Worm (Caenorhabditis elegans) whole organism, L2 larva: ENCODE measurements around the gene act-2.
"Not testable (repeated sequence)": the region's sequence is repeated elsewhere in the genome, so short reads cannot be mapped to it uniquely, and the experiment has no call there.

ENCODE experiments used
- C34F6.9 ChIP-seq: fragments of 150-350 bp; optimal IDR thresholded peaks from 2 replicates; lab custom pipeline; 2014; ENCODE audit warnings: missing biosample characterization, missing genetic modification characterization
- F13H6.1 ChIP-seq: sonication (generic microtip); optimal IDR thresholded peaks from 2 replicates; lab custom pipeline; 2016; ENCODE audit warnings: missing genetic modification characterization, missing compliant biosample characterization
- R02D3.7 ChIP-seq: fragments of 150-350 bp; optimal IDR thresholded peaks from 2 replicates; lab custom pipeline; 2014; ENCODE audit warnings: missing biosample characterization, missing genetic modification characterization
- Y55F3AM.14 ChIP-seq: fragments of 200-800 bp; sonication (Bioruptor generic); optimal IDR thresholded peaks from 2 replicates; lab custom pipeline; 2018; ENCODE audit warnings: mild to moderate bottlenecking, missing genetic modification characterization, missing compliant biosample characterization
- alr-1 ChIP-seq: fragments of 150-350 bp; optimal IDR thresholded peaks from 2 replicates; lab custom pipeline; 2014; ENCODE audit warnings: missing biosample characterization, missing genetic modification characterization
- aly-2 ChIP-seq: fragments of 150-350 bp; optimal IDR thresholded peaks from 2 replicates; lab custom pipeline; 2014; ENCODE audit warnings: missing biosample characterization, missing genetic modification characterization
- ama-1 ChIP-seq: fragments of 150-350 bp; optimal IDR thresholded peaks from 2 replicates; lab custom pipeline; 2018; ENCODE audit warnings: inconsistent platforms
- blmp-1 ChIP-seq: sonication (generic microtip); optimal IDR thresholded peaks from 2 replicates; lab custom pipeline; 2017; ENCODE audit warnings: missing genetic modification characterization, mild to moderate bottlenecking, missing compliant biosample characterization, antibody characterized with exemption, moderate library complexity; ENCODE audit not compliant: insufficient read depth
- ceh-16 ChIP-seq: fragments of 150-350 bp; optimal IDR thresholded peaks from 2 replicates; lab custom pipeline; 2014; ENCODE audit warnings: missing biosample characterization, missing genetic modification characterization
- crh-2 ChIP-seq: sonication (generic microtip); optimal IDR thresholded peaks from 2 replicates; lab custom pipeline; 2017; ENCODE audit warnings: missing biosample characterization, missing genetic modification characterization
- egl-27 ChIP-seq: sonication (generic microtip); optimal IDR thresholded peaks from 3 replicates; lab custom pipeline; 2017; ENCODE audit warnings: missing biosample characterization, missing genetic modification reagents, missing genetic modification characterization
- elt-3 ChIP-seq: sonication (generic microtip); optimal IDR thresholded peaks from 2 replicates; lab custom pipeline; 2017; ENCODE audit warnings: missing biosample characterization, missing genetic modification characterization
- fos-1 ChIP-seq: fragments of 150-350 bp; optimal IDR thresholded peaks from 2 replicates; lab custom pipeline; 2014; ENCODE audit warnings: missing biosample characterization, missing genetic modification characterization
- gmeb-1 ChIP-seq: fragments of 150-350 bp; optimal IDR thresholded peaks from 2 replicates; lab custom pipeline; 2014; ENCODE audit warnings: missing biosample characterization, missing genetic modification characterization
- lin-11 ChIP-seq: fragments of 150-350 bp; sonication (generic microtip); optimal IDR thresholded peaks from 2 replicates; lab custom pipeline; 2014; ENCODE audit warnings: missing biosample characterization, missing genetic modification characterization, inconsistent platforms, mixed read lengths
- lin-13 ChIP-seq: fragments of 150-350 bp; optimal IDR thresholded peaks from 2 replicates; lab custom pipeline; 2014; ENCODE audit warnings: missing biosample characterization, missing genetic modification reagents, missing genetic modification characterization
- lin-39 ChIP-seq: fragments of 150-350 bp; optimal IDR thresholded peaks from 2 replicates; lab custom pipeline; 2014; ENCODE audit warnings: missing biosample characterization, missing genetic modification reagents, missing genetic modification characterization
- lsy-2 ChIP-seq, 2 experiments: fragments of 150-350 bp in 1 of 2; sonication (generic microtip) in 1 of 2; optimal IDR thresholded peaks; 2 replicates each; lab custom pipeline; 2014 to 2017; ENCODE audit warnings: missing biosample characterization in 2 of 2, missing genetic modification characterization in 2 of 2
- mab-5 ChIP-seq: fragments of 150-350 bp; optimal IDR thresholded peaks from 2 replicates; lab custom pipeline; 2014; ENCODE audit warnings: missing biosample characterization, missing genetic modification characterization
- mdl-1 ChIP-seq, 2 experiments: fragments of 150-350 bp in 1 of 2; sonication (generic microtip) in 1 of 2; optimal IDR thresholded peaks; 2 replicates each; lab custom pipeline; 2017; ENCODE audit warnings: missing biosample characterization in 2 of 2, missing genetic modification characterization in 2 of 2
- nhr-10 ChIP-seq: sonication (generic microtip); optimal IDR thresholded peaks from 2 replicates; lab custom pipeline; 2017; ENCODE audit warnings: missing biosample characterization, missing genetic modification characterization
- nhr-129 ChIP-seq: fragments of 150-350 bp; optimal IDR thresholded peaks from 2 replicates; lab custom pipeline; 2014; ENCODE audit warnings: missing biosample characterization, missing genetic modification characterization
- nhr-21 ChIP-seq: fragments of 150-350 bp; optimal IDR thresholded peaks from 2 replicates; lab custom pipeline; 2014; ENCODE audit warnings: missing biosample characterization, missing genetic modification characterization
- nhr-23 ChIP-seq: fragments of 150-350 bp; optimal IDR thresholded peaks from 2 replicates; lab custom pipeline; 2014; ENCODE audit warnings: missing biosample characterization, missing genetic modification reagents, missing genetic modification characterization
- nhr-237 ChIP-seq: fragments of 150-350 bp; optimal IDR thresholded peaks from 2 replicates; lab custom pipeline; 2014; ENCODE audit warnings: missing biosample characterization, missing genetic modification characterization
- nhr-25 ChIP-seq: fragments of 150-350 bp; sonication (generic microtip); optimal IDR thresholded peaks from 3 replicates; lab custom pipeline; 2014; ENCODE audit warnings: missing biosample characterization, missing genetic modification characterization
- nhr-6 ChIP-seq: fragments of 150-350 bp; optimal IDR thresholded peaks from 2 replicates; lab custom pipeline; 2014; ENCODE audit warnings: missing biosample characterization, missing genetic modification characterization
- sem-4 ChIP-seq: fragments of 150-350 bp; optimal IDR thresholded peaks from 2 replicates; lab custom pipeline; 2014; ENCODE audit warnings: missing biosample characterization, missing genetic modification reagents, missing genetic modification characterization
- sma-3 ChIP-seq: sonication (generic microtip); optimal IDR thresholded peaks from 2 replicates; lab custom pipeline; 2016; ENCODE audit warnings: missing genetic modification reagents, missing genetic modification characterization, missing compliant biosample characterization
- sma-9 ChIP-seq, 2 experiments: fragments of 150-350 bp in 1 of 2; sonication (generic microtip) in 1 of 2; optimal IDR thresholded peaks; 2 replicates each; lab custom pipeline; 2014 to 2016; ENCODE audit warnings: missing genetic modification characterization in 2 of 2, mild to moderate bottlenecking in 1 of 2, missing biosample characterization in 1 of 2, missing compliant biosample characterization in 1 of 2, missing genetic modification reagents in 1 of 2, moderate library complexity in 1 of 2
- snpc-4 ChIP-seq: fragments of 150-350 bp; optimal IDR thresholded peaks from 2 replicates; lab custom pipeline; 2014; ENCODE audit warnings: missing biosample characterization, missing genetic modification characterization
- unc-39 ChIP-seq: fragments of 150-350 bp; optimal IDR thresholded peaks from 2 replicates; lab custom pipeline; 2014; ENCODE audit warnings: missing biosample characterization, missing genetic modification characterization
- unc-55 ChIP-seq: fragments of 150-350 bp; sonication (generic microtip); optimal IDR thresholded peaks from 3 replicates; lab custom pipeline; 2014; ENCODE audit warnings: missing biosample characterization, missing genetic modification reagents, missing genetic modification characterization
- unc-62 ChIP-seq: fragments of 150-350 bp; optimal IDR thresholded peaks from 2 replicates; lab custom pipeline; 2014; ENCODE audit warnings: missing biosample characterization, missing genetic modification reagents, missing genetic modification characterization
- zag-1 ChIP-seq: fragments of 150-350 bp; optimal IDR thresholded peaks from 2 replicates; lab custom pipeline; 2014; ENCODE audit warnings: missing biosample characterization, missing genetic modification characterization
- ztf-1 ChIP-seq: fragments of 200-800 bp; sonication (Bioruptor generic); conservative IDR thresholded peaks from 2 replicates; pipeline ENCODE4 v1.3.6; 2022; ENCODE audit warnings: missing genetic modification characterization, missing compliant biosample characterization
- ztf-11 ChIP-seq: sonication (generic microtip); optimal IDR thresholded peaks from 2 replicates; lab custom pipeline; 2017; ENCODE audit warnings: missing biosample characterization, missing genetic modification characterization

The act-2 gene

DNA sequence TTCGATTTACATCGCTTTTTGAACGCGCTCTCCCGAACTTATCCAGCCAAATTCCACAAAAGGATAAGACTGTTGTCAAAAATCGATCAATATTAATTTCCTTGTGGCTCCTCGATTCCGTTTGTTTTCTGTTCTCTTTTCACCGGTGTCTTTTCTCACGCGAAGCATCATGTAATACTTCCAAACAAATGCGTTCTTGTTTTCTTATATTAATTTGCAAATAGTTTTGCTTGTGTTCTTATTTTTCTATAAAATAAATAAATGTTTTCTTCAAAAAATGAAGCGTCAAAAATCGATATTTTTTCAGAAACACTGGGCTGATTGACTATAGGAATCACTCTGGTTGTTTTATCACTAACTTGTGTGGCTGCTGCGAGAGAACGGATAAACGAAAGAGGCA is 35.7 kb upstream of the act-2 start, which contains the start of gene math-33:
TSS of gene math-33 (plus strand) at position 301 of the 400 bp plus-strand sequence.
- TF ChIP-seq gmeb-1 (tag; lab: Kevin White, UChicago) (no peak), mdl-1 (tag; optimal IDR thresholded peaks at IDR 0.05; lab: Kevin White, UChicago) (no peak), Y55F3AM.14 (GFP tag; lab: Kevin White, UChicago) (no peak), nhr-129 (tag; lab: Kevin White, UChicago) (no peak), alr-1 (tag; lab: Kevin White, UChicago) (no peak), snpc-4 (tag; lab: Kevin White, UChicago) (no peak), nhr-10 (no peak)

DNA sequence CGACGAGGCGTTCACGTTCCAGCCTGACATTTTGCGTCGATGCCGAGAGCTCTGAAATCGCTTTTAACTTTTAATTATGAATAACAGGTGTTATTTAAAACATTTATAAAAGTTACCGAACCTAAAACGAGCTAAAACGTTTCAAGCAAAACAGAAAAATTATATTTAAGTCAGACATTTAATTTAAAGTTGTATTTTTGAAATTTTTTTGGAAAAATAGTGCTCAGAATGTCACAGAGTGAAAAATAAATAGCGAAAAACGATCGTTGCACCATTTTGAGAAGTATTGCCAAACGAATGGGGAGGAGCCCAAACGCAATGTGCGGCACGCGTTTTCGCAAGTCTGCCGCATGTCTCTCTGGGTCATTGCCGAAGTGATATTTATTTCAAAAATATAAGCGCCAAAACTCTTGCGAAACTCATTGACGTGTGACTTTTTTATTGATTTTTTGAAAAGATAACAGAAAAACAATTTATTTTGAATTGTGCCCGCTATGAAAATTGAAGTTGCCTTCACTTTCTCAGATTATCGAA is 35.2 kb upstream of the act-2 start, which contains the start of gene erfa-3:
TSS of gene erfa-3 (minus strand) at position 51 of the 534 bp plus-strand sequence.
- peak; percentile 63 for TF ChIP-seq lin-11 (tag; lab: Kevin White, UChicago)
- no peak for TF ChIP-seq ztf-1 (GFP tag; lab: Robert Waterston, UW)
- TF ChIP-seq lsy-2 (tag; optimal IDR thresholded peaks at IDR 0.05; lab: Kevin White, UChicago): peak in 1 of 2 experiments; percentile 63
- TF ChIP-seq ceh-16 (tag; lab: Kevin White, UChicago): no peak
- TF ChIP-seq ztf-11: no peak
- peak; percentile 77 for TF ChIP-seq F13H6.1
- TF ChIP-seq R02D3.7 (tag; lab: Kevin White, UChicago): no peak
- peak; percentile 66 for TF ChIP-seq nhr-25 (tag; lab: Kevin White, UChicago)
- TF ChIP-seq lin-39 (tag; lab: Kevin White, UChicago): no peak
- no peak for TF ChIP-seq nhr-23
- peak; percentile 71 for TF ChIP-seq nhr-129 (tag; lab: Kevin White, UChicago)
- peak; percentile 56 for TF ChIP-seq mab-5 (tag; lab: Kevin White, UChicago)
- peak; percentile 30 for TF ChIP-seq sem-4 (tag; lab: Kevin White, UChicago)
- TF ChIP-seq elt-3 (tag; lab: Kevin White, UChicago): no peak
- peak; percentile 43 for TF ChIP-seq lin-13 (GFP tag; lab: Kevin White, UChicago)
- peak; percentile 7 for TF ChIP-seq fos-1 (tag; lab: Kevin White, UChicago)
- TF ChIP-seq sma-3: peak; percentile 69
- TF ChIP-seq unc-55: peak; percentile 73
- no peak for TF ChIP-seq blmp-1
- TF ChIP-seq egl-27 (tag; lab: Kevin White, UChicago): peak; percentile 33
- TF ChIP-seq C34F6.9 (tag; lab: Kevin White, UChicago): peak; percentile 65
- peak; percentile 6 for TF ChIP-seq nhr-21
- TF ChIP-seq crh-2 (tag; lab: Kevin White, UChicago): peak; percentile 46
- peak; percentile 48 for TF ChIP-seq sma-9 (GFP tag; optimal IDR thresholded peaks at IDR 0.05; lab: Kevin White, UChicago)
- no peak for TF ChIP-seq sma-9 (tag; optimal IDR thresholded peaks at IDR 0.05; lab: Kevin White, UChicago)
- TF ChIP-seq snpc-4 (tag; lab: Kevin White, UChicago): no peak
- TF ChIP-seq gmeb-1 (tag; lab: Kevin White, UChicago): peak; percentile 71
- TF ChIP-seq nhr-237 (tag; lab: Kevin White, UChicago): no peak
- no peak for TF ChIP-seq alr-1 (tag; lab: Kevin White, UChicago)
- TF ChIP-seq, all 48 proteins: peak for 17

DNA sequence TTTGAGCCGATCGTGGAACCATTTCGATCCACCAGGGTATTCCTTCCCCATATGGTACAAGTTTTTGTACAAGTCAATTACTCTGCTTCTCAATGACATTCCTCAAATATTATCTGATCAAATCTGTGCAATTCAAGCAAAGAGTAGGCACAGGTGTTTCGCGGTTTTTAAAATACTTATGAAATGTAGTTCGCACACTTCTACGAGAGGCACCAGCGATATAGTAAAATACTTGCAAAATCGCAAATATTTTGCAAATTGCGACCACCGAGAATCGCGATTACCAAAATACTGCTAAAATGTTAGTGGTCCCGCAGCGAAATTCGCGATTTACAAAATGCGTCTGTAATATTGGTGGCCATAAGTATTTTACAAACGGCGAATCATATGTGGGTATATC is 31.7 kb upstream of the act-2 start, which contains the start of gene Y42A5A.5:
TSS of gene Y42A5A.5 (minus strand) at position 101 of the 400 bp plus-strand sequence.
- TF ChIP-seq aly-2; mdl-1 (tag; optimal IDR thresholded peaks at IDR 0.05; lab: Kevin White, UChicago); unc-39: not testable (repeated sequence)
- TF ChIP-seq, all 48 proteins: peak for 0; not testable (repeated sequence) for 48

DNA sequence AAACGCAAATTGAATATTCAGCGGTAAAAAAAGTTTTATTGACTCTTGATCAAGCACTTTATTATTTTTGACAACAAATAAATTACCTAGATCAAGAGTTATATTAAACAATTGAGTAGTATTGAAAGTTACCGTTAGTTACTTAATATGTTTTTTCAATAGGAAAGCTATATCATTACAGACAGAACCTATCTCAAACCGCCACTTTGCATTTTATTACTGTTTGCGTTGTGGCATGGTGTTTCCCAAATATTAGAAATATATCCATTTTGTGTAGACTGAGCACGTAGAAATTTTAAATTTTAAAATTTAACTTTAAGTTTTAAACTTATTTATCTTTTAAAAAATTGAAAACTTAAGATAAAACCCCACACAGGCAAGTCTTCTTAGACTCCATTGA is 26.5 kb upstream of the act-2 start:
- no peak for TF ChIP-seq zag-1
- TF ChIP-seq unc-62: no peak
- TF ChIP-seq ama-1 (lab: Kevin White, UChicago): no peak
- TF ChIP-seq elt-3 (tag; lab: Kevin White, UChicago): no peak
- no peak for TF ChIP-seq nhr-6 (tag; lab: Kevin White, UChicago)
- TF ChIP-seq sma-3: no peak
- TF ChIP-seq unc-55: no peak
